Fruit fly (Drosophila melanogaster): Measurements from ENCODE around the gene fig.

fig gene

dm6 chr3R:29790183-29790582 is 9.9 kb upstream of the fig start:
- no peak for TF ChIP-seq woc (GFP tag; optimal IDR thresholded peaks at IDR 0.05)
- TF ChIP-seq Jra (GFP tag; optimal IDR thresholded peaks at IDR 0.05) = no peak
- TF ChIP-seq usp (GFP tag; optimal IDR thresholded peaks at IDR 0.05) = no peak
- no peak for TF ChIP-seq Mio (GFP tag; optimal IDR thresholded peaks at IDR 0.05)

dm6 chr3R:29787891-29788549 is 7.8 kb upstream of the fig start:
- TF ChIP-seq Dfd (GFP tag; optimal IDR thresholded peaks at IDR 0.05) = no peak
- TF ChIP-seq Dif (GFP tag; optimal IDR thresholded peaks at IDR 0.05; ENCODE audit: partially characterized antibody) = no peak
- no peak for TF ChIP-seq Vsx2 (GFP tag; optimal IDR thresholded peaks at IDR 0.05; ENCODE audit: partially characterized antibody)
- TF ChIP-seq tai (GFP tag; optimal IDR thresholded peaks at IDR 0.05) = no peak
- peak in 1 of 2 experiments; percentile 44 for TF ChIP-seq foxo (GFP tag; optimal IDR thresholded peaks at IDR 0.05)
- no peak for TF ChIP-seq Rel (GFP tag; optimal IDR thresholded peaks at IDR 0.05)
- peak; percentile 26 for TF ChIP-seq Rel (tag; optimal IDR thresholded peaks at IDR 0.05)
- peak; percentile 23 for TF ChIP-seq OdsH (GFP tag; optimal IDR thresholded peaks at IDR 0.05)
- TF ChIP-seq Hr83 (GFP tag; optimal IDR thresholded peaks at IDR 0.05; ENCODE audit: poor library complexity, severe bottlenecking) = peak; percentile 50
- TF ChIP-seq rgr (GFP tag; optimal IDR thresholded peaks at IDR 0.05) = peak; percentile 38
- peak; percentile 54 for TF ChIP-seq br (GFP tag; optimal IDR thresholded peaks at IDR 0.05)
- TF ChIP-seq GATAd (GFP tag; optimal IDR thresholded peaks at IDR 0.05) = no peak
- peak; percentile 1 for TF ChIP-seq CG32264 (GFP tag; optimal IDR thresholded peaks at IDR 0.05)
- TF ChIP-seq h (GFP tag; optimal IDR thresholded peaks at IDR 0.05) = peak; percentile 16
- TF ChIP-seq dmrt93B (GFP tag; optimal IDR thresholded peaks at IDR 0.05) = peak; percentile 3
- peak; percentile 36 for TF ChIP-seq psq (GFP tag; optimal IDR thresholded peaks at IDR 0.05)
- peak; percentile 21 for TF ChIP-seq fru (GFP tag; optimal IDR thresholded peaks at IDR 0.05)
- TF ChIP-seq Mio (GFP tag; optimal IDR thresholded peaks at IDR 0.05) = no peak
- TF ChIP-seq Hnf4 (GFP tag; optimal IDR thresholded peaks at IDR 0.05) = peak; percentile 9
- TF ChIP-seq sage (GFP tag; optimal IDR thresholded peaks at IDR 0.05) = peak; percentile 14
- TF ChIP-seq ey (GFP tag; optimal IDR thresholded peaks at IDR 0.05) = no peak
- TF ChIP-seq jim (GFP tag; optimal IDR thresholded peaks at IDR 0.05) = no peak

- TF ChIP-seq CrebA (GFP tag; optimal IDR thresholded peaks at IDR 0.05; ENCODE audit: borderline replicate concordance) (no peak), CG32264 (GFP tag; optimal IDR thresholded peaks at IDR 0.05) (peak; percentile 59), Abd-B (GFP tag; optimal IDR thresholded peaks at IDR 0.05) (no peak), pan (optimal IDR thresholded peaks at IDR 0.05) (no peak), Rel (GFP tag; optimal IDR thresholded peaks at IDR 0.05) (peak; percentile 13), Rel (tag; optimal IDR thresholded peaks at IDR 0.05) (peak; percentile 52), foxo (GFP tag; optimal IDR thresholded peaks at IDR 0.05) (peak in 1 of 2 experiments; percentile 85), ey (GFP tag; optimal IDR thresholded peaks at IDR 0.05) (peak; percentile 70), HLH106 (tag; optimal IDR thresholded peaks at IDR 0.05) (peak; percentile 72), rgr (GFP tag; optimal IDR thresholded peaks at IDR 0.05) (peak; percentile 55), Hr83 (GFP tag; optimal IDR thresholded peaks at IDR 0.05; ENCODE audit: poor library complexity, severe bottlenecking) (peak; percentile 61), usp (GFP tag; optimal IDR thresholded peaks at IDR 0.05) (no peak), OdsH (GFP tag; optimal IDR thresholded peaks at IDR 0.05) (peak; percentile 55), Hr78 (GFP tag; optimal IDR thresholded peaks at IDR 0.05) (no peak), dl (GFP tag; optimal IDR thresholded peaks at IDR 0.05; ENCODE audit: insufficient read depth in 1 of 2, partially characterized antibody in 2 of 2) (no peak), jim (GFP tag; optimal IDR thresholded peaks at IDR 0.05) (no peak), h (GFP tag; optimal IDR thresholded peaks at IDR 0.05) (peak; percentile 65), sv (GFP tag; optimal IDR thresholded peaks at IDR 0.05) (no peak), GATAd (GFP tag; optimal IDR thresholded peaks at IDR 0.05) (no peak), psq (GFP tag; optimal IDR thresholded peaks at IDR 0.05) (peak; percentile 21), Myc (optimal IDR thresholded peaks at IDR 0.05) (no peak), Hnf4 (GFP tag; optimal IDR thresholded peaks at IDR 0.05) (peak; percentile 75), Dfd (GFP tag; optimal IDR thresholded peaks at IDR 0.05) (no peak), fru (GFP tag; optimal IDR thresholded peaks at IDR 0.05) (peak; percentile 88), Sp1 (GFP tag; optimal IDR thresholded peaks at IDR 0.05) (peak; percentile 11), N (GFP tag; optimal IDR thresholded peaks at IDR 0.05) (no peak), br (GFP tag; optimal IDR thresholded peaks at IDR 0.05) (peak; percentile 65), lola (GFP tag; optimal IDR thresholded peaks at IDR 0.05) (no peak), sage (GFP tag; optimal IDR thresholded peaks at IDR 0.05) (peak; percentile 72), Mio (GFP tag; optimal IDR thresholded peaks at IDR 0.05) (no peak), Vsx2 (GFP tag; optimal IDR thresholded peaks at IDR 0.05; ENCODE audit: partially characterized antibody) (no peak), dsf (GFP tag; optimal IDR thresholded peaks at IDR 0.05; ENCODE audit: borderline replicate concordance) (no peak), brk (GFP tag; optimal IDR thresholded peaks at IDR 0.05) (peak; percentile 21), tai (GFP tag; optimal IDR thresholded peaks at IDR 0.05) (no peak), CG9705 (GFP tag; optimal IDR thresholded peaks at IDR 0.05) (no peak), Dif (GFP tag; optimal IDR thresholded peaks at IDR 0.05; ENCODE audit: partially characterized antibody) (no peak), woc (GFP tag; optimal IDR thresholded peaks at IDR 0.05) (peak; percentile 70), dmrt93B (GFP tag; optimal IDR thresholded peaks at IDR 0.05) (peak; percentile 71), Jra (GFP tag; optimal IDR thresholded peaks at IDR 0.05) (peak; percentile 27)
Measured at dm6 chr3R:29786016-29786996, 6.1 kb upstream of the fig start.

Measured in whole organism, wandering third instar larva.